Fruit fly (Drosophila melanogaster) whole organism, prepupa: Measurements from ENCODE around the gene S-Lap1.

ENCODE experiments used
- CG31627 ChIP-seq: fragments of 200-800 bp; sonication (Bioruptor generic); optimal IDR thresholded peaks from 3 replicates; lab custom pipeline; 2016; ENCODE audit warnings: missing biosample characterization, missing genetic modification characterization
- CG6276 ChIP-seq: fragments of 200-800 bp; sonication (Bioruptor generic); optimal IDR thresholded peaks from 2 replicates; lab custom pipeline; 2017; ENCODE audit warnings: missing biosample characterization, mild to moderate bottlenecking, missing genetic modification characterization
- Sox102F ChIP-seq: fragments of 200-800 bp; sonication (Bioruptor generic); optimal IDR thresholded peaks from 2 replicates; lab custom pipeline; 2016; ENCODE audit warnings: missing biosample characterization, mild to moderate bottlenecking, missing genetic modification characterization

- TF ChIP-seq Sox102F (GFP tag; lab: Kevin White, UChicago), result no peak
- no peak for TF ChIP-seq CG6276 (GFP tag; lab: Kevin White, UChicago)
- no peak for TF ChIP-seq CG31627
These were observed 35.0 kb downstream of the S-Lap1 start for dm6 chr3L:8651876-8652571.
